Fruit fly (Drosophila melanogaster) whole organism, embryonic: ENCODE data around the gene fan.

Source experiments
- CG11247 ChIP-seq: fragments of 200-800 bp; sonication (Bioruptor generic); IDR thresholded peaks from 2 replicates; pipeline ENCODE4 v1.3.6; 2022; ENCODE audit warnings: missing biosample characterization, missing genetic modification characterization
- CG12391 ChIP-seq: fragments of 200-800 bp; sonication (Bioruptor generic); optimal IDR thresholded peaks from 3 replicates; lab custom pipeline; 2018; ENCODE audit warnings: missing biosample characterization, mild to moderate bottlenecking, missing genetic modification characterization, moderate library complexity
- CG15269 ChIP-seq: fragments of 200-800 bp; sonication (Bioruptor generic); optimal IDR thresholded peaks from 2 replicates; lab custom pipeline; 2018; ENCODE audit warnings: missing biosample characterization, mild to moderate bottlenecking, missing genetic modification characterization, moderate library complexity
- CG16779 ChIP-seq: fragments of 200-800 bp; sonication (Bioruptor generic); IDR thresholded peaks from 2 replicates; pipeline ENCODE4 v1.3.6; 2022; ENCODE audit warnings: missing biosample characterization, missing genetic modification characterization
- CG16863 ChIP-seq: fragments of 200-800 bp; sonication (Bioruptor generic); optimal IDR thresholded peaks from 3 replicates; lab custom pipeline; 2016; ENCODE audit warnings: missing biosample characterization, missing genetic modification characterization
- CG17359 ChIP-seq: fragments of 200-800 bp; sonication (Bioruptor generic); optimal IDR thresholded peaks from 3 replicates; lab custom pipeline; 2018; ENCODE audit warnings: missing biosample characterization, mild to moderate bottlenecking, missing genetic modification characterization, moderate library complexity
- CG17802 ChIP-seq: fragments of 200-800 bp; sonication (Bioruptor generic); optimal IDR thresholded peaks from 2 replicates; lab custom pipeline; 2018; ENCODE audit warnings: missing biosample characterization, mild to moderate bottlenecking, missing genetic modification characterization, moderate library complexity
- CG18011 ChIP-seq: fragments of 200-800 bp; sonication (Bioruptor generic); optimal IDR thresholded peaks from 2 replicates; lab custom pipeline; 2017; ENCODE audit warnings: missing biosample characterization, missing genetic modification characterization, mild to moderate bottlenecking, moderate library complexity, missing genotype
- CG2120 ChIP-seq: fragments of 200-800 bp; sonication (Bioruptor generic); optimal IDR thresholded peaks from 3 replicates; lab custom pipeline; 2016; ENCODE audit warnings: missing biosample characterization, missing genetic modification characterization
- CG2202 ChIP-seq: fragments of 200-800 bp; sonication (Bioruptor generic); optimal IDR thresholded peaks from 2 replicates; lab custom pipeline; 2018; ENCODE audit warnings: missing biosample characterization, mild to moderate bottlenecking, missing genetic modification characterization
- CG2712 ChIP-seq: fragments of 200-800 bp; optimal IDR thresholded peaks from 3 replicates; lab custom pipeline; 2019; ENCODE audit warnings: missing biosample characterization, mild to moderate bottlenecking, missing genetic modification characterization, moderate library complexity
- CG2889 ChIP-seq: fragments of 200-800 bp; sonication (Bioruptor generic); IDR thresholded peaks from 3 replicates; pipeline ENCODE4 v1.3.6; 2022; ENCODE audit warnings: missing biosample characterization, missing genetic modification characterization
- CG4404 ChIP-seq: fragments of 200-800 bp; sonication (Bioruptor generic); IDR thresholded peaks from 2 replicates; pipeline ENCODE4 v1.3.6; 2022; ENCODE audit warnings: missing biosample characterization, missing genetic modification characterization
- CG6791 ChIP-seq: fragments of 200-800 bp; sonication (Bioruptor generic); IDR thresholded peaks from 3 replicates; pipeline ENCODE4 v1.3.6; 2022; ENCODE audit warnings: missing biosample characterization, missing genetic modification characterization; ENCODE audit not compliant: partially characterized antibody
- CG8924 ChIP-seq: fragments of 200-800 bp; optimal IDR thresholded peaks from 3 replicates; lab custom pipeline; 2019; ENCODE audit warnings: missing biosample characterization, mild to moderate bottlenecking, missing genetic modification characterization, moderate library complexity
- CHES-1-like ChIP-seq: fragments of 200-800 bp; sonication (Bioruptor generic); optimal IDR thresholded peaks from 2 replicates; lab custom pipeline; 2016; ENCODE audit warnings: missing biosample characterization, missing genetic modification characterization
- Chrac-16 ChIP-seq: fragments of 200-800 bp; sonication (Bioruptor generic); optimal IDR thresholded peaks from 3 replicates; lab custom pipeline; 2016; ENCODE audit warnings: missing biosample characterization, missing genetic modification characterization
- D19B ChIP-seq: fragments of 200-800 bp; sonication (Bioruptor generic); optimal IDR thresholded peaks from 2 replicates; lab custom pipeline; 2017; ENCODE audit warnings: missing biosample characterization, mild to moderate bottlenecking, missing genetic modification characterization
- Doc2 ChIP-seq: fragments of 200-800 bp; sonication (Bioruptor generic); IDR thresholded peaks from 2 replicates; pipeline ENCODE4 v1.3.6; 2022; ENCODE audit warnings: missing biosample characterization, missing genetic modification characterization
- Dref ChIP-seq: fragments of 200-800 bp; sonication (Bioruptor generic); IDR thresholded peaks from 2 replicates; pipeline ENCODE4 v1.3.6; 2022; ENCODE audit warnings: missing biosample characterization, missing genetic modification characterization
- E2f2 ChIP-seq: fragments of 200-800 bp; sonication (Bioruptor generic); IDR thresholded peaks from 2 replicates; pipeline ENCODE4 v1.3.6; 2022; ENCODE audit warnings: missing biosample characterization, missing genetic modification characterization
- Hr51 ChIP-seq, 2 experiments: fragments of 200-800 bp; sonication (Bioruptor generic); optimal IDR thresholded peaks; 2 replicates in 1 of 2; 3 replicates in 1 of 2; lab custom pipeline; 2016 to 2018; ENCODE audit warnings: missing biosample characterization in 2 of 2, missing genetic modification characterization in 2 of 2, mild to moderate bottlenecking in 1 of 2, moderate library complexity in 1 of 2
- Lhr ChIP-seq: fragments of 200-800 bp; sonication (Bioruptor generic); optimal IDR thresholded peaks from 3 replicates; lab custom pipeline; 2017; ENCODE audit warnings: mild to moderate bottlenecking, missing biosample characterization, missing genetic modification reagents, missing genetic modification characterization
- Lpt ChIP-seq: fragments of >200 bp; optimal IDR thresholded peaks from 2 replicates; lab custom pipeline; 2018; ENCODE audit warnings: missing biosample characterization, missing genetic modification characterization
- Myb ChIP-seq: fragments of 200-800 bp; sonication (Bioruptor generic); optimal IDR thresholded peaks from 2 replicates; lab custom pipeline; 2016; ENCODE audit warnings: missing biosample characterization, missing genetic modification characterization
- Ravus ChIP-seq: fragments of 200-800 bp; sonication (Bioruptor generic); IDR thresholded peaks from 2 replicates; pipeline ENCODE4 v1.3.6; 2022; ENCODE audit warnings: missing biosample characterization, missing genetic modification characterization
- ash1 ChIP-seq: fragments of 200-800 bp; sonication (Bioruptor generic); optimal IDR thresholded peaks from 2 replicates; lab custom pipeline; 2018; ENCODE audit warnings: missing biosample characterization, mild to moderate bottlenecking, missing genetic modification characterization
- bab2 ChIP-seq: fragments of 200-800 bp; sonication (Bioruptor generic); optimal IDR thresholded peaks from 2 replicates; lab custom pipeline; 2016; ENCODE audit warnings: missing biosample characterization, missing genetic modification characterization
- br ChIP-seq: fragments of >200 bp; optimal IDR thresholded peaks from 2 replicates; lab custom pipeline; 2017
- cato ChIP-seq: fragments of 200-800 bp; sonication (Bioruptor generic); optimal IDR thresholded peaks from 2 replicates; lab custom pipeline; 2016; ENCODE audit warnings: missing biosample characterization, missing genetic modification characterization, borderline replicate concordance
- cg ChIP-seq: fragments of 200-800 bp; sonication (Bioruptor generic); optimal IDR thresholded peaks from 3 replicates; lab custom pipeline; 2019; ENCODE audit warnings: missing biosample characterization, mild to moderate bottlenecking, missing genetic modification characterization, moderate library complexity
- crp ChIP-seq, 2 experiments: fragments of 200-800 bp; sonication (Bioruptor generic); optimal IDR thresholded peaks; 2 replicates in 1 of 2; 3 replicates in 1 of 2; lab custom pipeline; 2017; ENCODE audit warnings: missing biosample characterization in 2 of 2, missing genetic modification characterization in 2 of 2, mild to moderate bottlenecking in 1 of 2, moderate library complexity in 1 of 2
- da ChIP-seq: fragments of 200-800 bp; sonication (Bioruptor generic); optimal IDR thresholded peaks from 2 replicates; lab custom pipeline; 2016; ENCODE audit warnings: missing biosample characterization, missing genetic modification characterization
- en ChIP-seq: fragments of 200-800 bp; sonication (Bioruptor generic); optimal IDR thresholded peaks from 2 replicates; lab custom pipeline; 2016; ENCODE audit warnings: missing biosample characterization, missing genetic modification characterization
- eyg ChIP-seq: fragments of 200-800 bp; sonication (Bioruptor generic); optimal IDR thresholded peaks from 3 replicates; lab custom pipeline; 2016; ENCODE audit warnings: missing biosample characterization, missing genetic modification characterization
- ftz-f1 ChIP-seq: fragments of 200-800 bp; sonication (Bioruptor generic); optimal IDR thresholded peaks from 2 replicates; lab custom pipeline; 2016; ENCODE audit warnings: missing biosample characterization, missing genetic modification characterization
- gsb ChIP-seq: fragments of 200-800 bp; sonication (Bioruptor generic); IDR thresholded peaks from 2 replicates; pipeline ENCODE4 v1.3.6; 2022; ENCODE audit warnings: missing biosample characterization, missing genetic modification characterization
- gsb-n ChIP-seq: fragments of 200-800 bp; sonication (Bioruptor generic); optimal IDR thresholded peaks from 3 replicates; lab custom pipeline; 2018; ENCODE audit warnings: missing biosample characterization, mild to moderate bottlenecking, missing genetic modification characterization
- gt ChIP-seq: fragments of 200-800 bp; sonication (Bioruptor generic); IDR thresholded peaks from 2 replicates; pipeline ENCODE4 v1.3.6; 2022; ENCODE audit warnings: missing biosample characterization, missing genetic modification characterization
- kni ChIP-seq: fragments of 200-800 bp; sonication (Bioruptor generic); optimal IDR thresholded peaks from 3 replicates; lab custom pipeline; 2017; ENCODE audit warnings: mild to moderate bottlenecking, missing biosample characterization, missing genetic modification reagents, missing genetic modification characterization
- lab ChIP-seq: fragments of 200-800 bp; sonication (Bioruptor generic); optimal IDR thresholded peaks from 3 replicates; lab custom pipeline; 2017; ENCODE audit warnings: missing biosample characterization, missing genetic modification characterization, mild to moderate bottlenecking, moderate library complexity, missing genetic modification reagents
- lmd ChIP-seq: fragments of 200-800 bp; sonication (Bioruptor generic); IDR thresholded peaks from 2 replicates; pipeline ENCODE4 v1.3.6; 2022; ENCODE audit warnings: missing biosample characterization, missing genetic modification characterization
- mirr ChIP-seq: fragments of 200-800 bp; sonication (Bioruptor generic); optimal IDR thresholded peaks from 3 replicates; lab custom pipeline; 2018; ENCODE audit warnings: missing biosample characterization, mild to moderate bottlenecking, missing genetic modification characterization
- p53 ChIP-seq: fragments of 200-800 bp; sonication (Bioruptor generic); optimal IDR thresholded peaks from 2 replicates; lab custom pipeline; 2016; ENCODE audit warnings: missing biosample characterization, missing genetic modification characterization
- peb ChIP-seq: fragments of 200-800 bp; sonication (Bioruptor generic); IDR thresholded peaks from 2 replicates; pipeline ENCODE4 v1.3.6; 2022; ENCODE audit warnings: missing biosample characterization, missing genetic modification characterization
- pzg ChIP-seq: fragments of 200-800 bp; sonication (Bioruptor generic); optimal IDR thresholded peaks from 3 replicates; lab custom pipeline; 2018; ENCODE audit warnings: missing biosample characterization, mild to moderate bottlenecking, missing genetic modification characterization, moderate library complexity
- salm ChIP-seq: fragments of 200-800 bp; sonication (Bioruptor generic); optimal IDR thresholded peaks from 2 replicates; lab custom pipeline; 2018; ENCODE audit warnings: missing biosample characterization, mild to moderate bottlenecking, missing genetic modification characterization
- sd ChIP-seq: fragments of 200-800 bp; sonication (Bioruptor generic); optimal IDR thresholded peaks from 3 replicates; lab custom pipeline; 2018; ENCODE audit warnings: missing biosample characterization, mild to moderate bottlenecking, missing genetic modification characterization, moderate library complexity
- sima ChIP-seq: fragments of 200-800 bp; sonication (Bioruptor generic); optimal IDR thresholded peaks from 2 replicates; lab custom pipeline; 2016; ENCODE audit warnings: missing biosample characterization, missing genetic modification characterization
- vfl ChIP-seq: fragments of 200-800 bp; sonication (Bioruptor generic); optimal IDR thresholded peaks from 2 replicates; lab custom pipeline; 2016; ENCODE audit warnings: missing biosample characterization, missing genetic modification characterization
- z ChIP-seq: fragments of 200-800 bp; sonication (Bioruptor generic); IDR thresholded peaks from 3 replicates; pipeline ENCODE4 v1.3.6; 2022; ENCODE audit warnings: missing biosample characterization, missing genetic modification characterization

fan gene

dm6 chr3L:8096106-8096558 lies 12.8 kb upstream of the fan start (continued):
- TF ChIP-seq CG6791 (GFP tag; lab: Robert Waterston, UW): no peak
- TF ChIP-seq vfl: peak; percentile 89
- peak; percentile 7 for TF ChIP-seq pzg (GFP tag; lab: Kevin White, UChicago)
- peak; percentile 45 for TF ChIP-seq CG16863 (GFP tag; lab: Kevin White, UChicago)
- TF ChIP-seq Myb: peak; percentile 64
- TF ChIP-seq cg (GFP tag; lab: Kevin White, UChicago): no peak
- peak; percentile 88 for TF ChIP-seq bab2 (GFP tag; lab: Kevin White, UChicago)
- 0 out of 3 replicates have a peak, but pooled peaks have one; percentile 45 for TF ChIP-seq z (GFP tag; lab: Robert Waterston, UW)
- peak; percentile 98 for TF ChIP-seq CG15269 (tag; lab: Kevin White, UChicago)
- TF ChIP-seq CG2120 (GFP tag; lab: Kevin White, UChicago): peak; percentile 97
- TF ChIP-seq CG2202: peak; percentile 23
- TF ChIP-seq da (GFP tag; lab: Kevin White, UChicago): peak; percentile 47
- TF ChIP-seq ftz-f1 (GFP tag; lab: Kevin White, UChicago): peak; percentile 71
- peak; percentile 42 for TF ChIP-seq p53 (GFP tag; lab: Kevin White, UChicago)
- peak; percentile 52 for TF ChIP-seq ash1 (GFP tag; lab: Kevin White, UChicago)
- TF ChIP-seq lab (GFP tag; lab: Kevin White, UChicago): peak; percentile 96
- TF ChIP-seq CHES-1-like (GFP tag; lab: Kevin White, UChicago): peak; percentile 75
- TF ChIP-seq CG18011 (GFP tag; lab: Kevin White, UChicago): peak; percentile 83
- TF ChIP-seq br (lab: Kevin White, UChicago): no peak
- TF ChIP-seq peb (GFP tag; lab: Robert Waterston, UW): peak; percentile 79
- TF ChIP-seq CG17802: peak; percentile 55
- TF ChIP-seq salm (tag; lab: Kevin White, UChicago): peak; percentile 89
- TF ChIP-seq en (GFP tag; lab: Kevin White, UChicago): peak; percentile 55
- peak; percentile 96 for TF ChIP-seq gsb (GFP tag; lab: Robert Waterston, UW)
- TF ChIP-seq sd (tag; lab: Kevin White, UChicago): peak; percentile 94
- peak; percentile 91 for TF ChIP-seq CG17359 (tag; lab: Kevin White, UChicago)
- TF ChIP-seq CG4404 (GFP tag; lab: Robert Waterston, UW): peak; percentile 88
- TF ChIP-seq Chrac-16: peak; percentile 93
- peak; percentile 82 for TF ChIP-seq cato (GFP tag; lab: Kevin White, UChicago)
- TF ChIP-seq CG2712 (tag; lab: Kevin White, UChicago): peak; percentile 91
- peak; percentile 97 for TF ChIP-seq CG8924
- TF ChIP-seq Lhr: peak; percentile 37
- TF ChIP-seq Hr51 (GFP tag; optimal IDR thresholded peaks at IDR 0.05; lab: Kevin White, UChicago): peak; percentile 90 to 98
- peak; percentile 87 for TF ChIP-seq Ravus
- peak; percentile 86 for TF ChIP-seq CG16779 (GFP tag; lab: Robert Waterston, UW)
- peak; percentile 83 for TF ChIP-seq Doc2 (GFP tag; lab: Robert Waterston, UW)
- TF ChIP-seq crp (GFP tag; optimal IDR thresholded peaks at IDR 0.05; lab: Kevin White, UChicago): peak in 1 of 2 experiments; percentile 56
- TF ChIP-seq lmd (GFP tag; lab: Robert Waterston, UW): peak; percentile 97
- peak; percentile 68 for TF ChIP-seq mirr (GFP tag; lab: Kevin White, UChicago)
- peak; percentile 76 for TF ChIP-seq eyg (GFP tag; lab: Kevin White, UChicago)
- peak; percentile 79 for TF ChIP-seq E2f2
- no peak for TF ChIP-seq kni (GFP tag; lab: Kevin White, UChicago)
- no peak for TF ChIP-seq sima (GFP tag; lab: Kevin White, UChicago)
- peak; percentile 89 for TF ChIP-seq D19B (GFP tag; lab: Kevin White, UChicago)
- TF ChIP-seq gt (GFP tag; lab: Robert Waterston, UW): 0 out of 2 replicates have a peak, but pooled peaks have one; percentile 47
- TF ChIP-seq Lpt (GFP tag; lab: Kevin White, UChicago): no peak
- peak; percentile 93 for TF ChIP-seq CG2889 (GFP tag; lab: Robert Waterston, UW)
- peak; percentile 61 for TF ChIP-seq gsb-n (tag; lab: Kevin White, UChicago)
- TF ChIP-seq CG12391 (tag; lab: Kevin White, UChicago): peak; percentile 95
- TF ChIP-seq CG11247: peak; percentile 96
- TF ChIP-seq Dref: no peak
